Fruit fly (Drosophila melanogaster) whole organism, embryonic: ENCODE results near the gene CG13840.
A peak's percentile ranks its signal among the peaks of the same experiment; 100 is the strongest.

Experiments used
- CG11696 ChIP-seq: fragments of 200-800 bp; sonication (Bioruptor generic); IDR thresholded peaks from 2 replicates; pipeline ENCODE4 v1.3.6; 2022; ENCODE audit warnings: missing biosample characterization, missing genetic modification characterization
- CG13775 ChIP-seq: fragments of 200-800 bp; sonication (Bioruptor generic); optimal IDR thresholded peaks from 3 replicates; lab custom pipeline; 2017; ENCODE audit warnings: missing biosample characterization, mild to moderate bottlenecking, missing genetic modification characterization
- CG15073 ChIP-seq: fragments of 200-800 bp; sonication (Bioruptor generic); optimal IDR thresholded peaks from 2 replicates; lab custom pipeline; 2016; ENCODE audit warnings: missing biosample characterization, missing genetic modification characterization
- CG15269 ChIP-seq: fragments of 200-800 bp; sonication (Bioruptor generic); optimal IDR thresholded peaks from 2 replicates; lab custom pipeline; 2018; ENCODE audit warnings: missing biosample characterization, mild to moderate bottlenecking, missing genetic modification characterization, moderate library complexity
- CG17568 ChIP-seq: fragments of 200-800 bp; sonication (Bioruptor generic); optimal IDR thresholded peaks from 2 replicates; lab custom pipeline; 2018; ENCODE audit warnings: missing biosample characterization, mild to moderate bottlenecking, missing genetic modification characterization, moderate library complexity
- CG17912 ChIP-seq: fragments of 200-800 bp; sonication (Bioruptor generic); optimal IDR thresholded peaks from 2 replicates; lab custom pipeline; 2018; ENCODE audit warnings: missing biosample characterization, mild to moderate bottlenecking, missing genetic modification characterization
- CG18011 ChIP-seq: fragments of 200-800 bp; sonication (Bioruptor generic); optimal IDR thresholded peaks from 2 replicates; lab custom pipeline; 2017; ENCODE audit warnings: missing biosample characterization, missing genetic modification characterization, mild to moderate bottlenecking, moderate library complexity, missing genotype
- CG1832 ChIP-seq: fragments of 200-800 bp; sonication (Bioruptor generic); optimal IDR thresholded peaks from 2 replicates; lab custom pipeline; 2017; ENCODE audit warnings: missing biosample characterization, mild to moderate bottlenecking, missing genetic modification characterization, inconsistent platforms
- CG18476 ChIP-seq: fragments of 200-800 bp; sonication (Bioruptor generic); optimal IDR thresholded peaks from 2 replicates; lab custom pipeline; 2016; ENCODE audit warnings: missing biosample characterization, mild to moderate bottlenecking, missing genetic modification characterization
- CG18599 ChIP-seq: fragments of 200-800 bp; sonication (Bioruptor generic); optimal IDR thresholded peaks from 3 replicates; lab custom pipeline; 2017; ENCODE audit warnings: missing biosample characterization, missing genetic modification characterization, mild to moderate bottlenecking, moderate library complexity, missing genetic modification reagents
- CG3163 ChIP-seq: fragments of 200-800 bp; sonication (Bioruptor generic); optimal IDR thresholded peaks from 3 replicates; lab custom pipeline; 2016; ENCODE audit warnings: missing biosample characterization, missing genetic modification characterization
- CG4617 ChIP-seq: fragments of 200-800 bp; sonication (Bioruptor generic); optimal IDR thresholded peaks from 3 replicates; lab custom pipeline; 2016; ENCODE audit warnings: missing biosample characterization, missing genetic modification characterization, borderline replicate concordance
- CG4730 ChIP-seq: fragments of 200-800 bp; sonication (Bioruptor generic); IDR thresholded peaks from 2 replicates; pipeline ENCODE4 v1.3.6; 2022; ENCODE audit warnings: missing biosample characterization, missing genetic modification characterization
- CG9215 ChIP-seq: fragments of 200-800 bp; sonication (Bioruptor generic); IDR thresholded peaks from 2 replicates; pipeline ENCODE4 v1.3.6; 2022; ENCODE audit warnings: missing biosample characterization, missing genetic modification characterization
- CTCF ChIP-seq: fragments of 200-800 bp; sonication (Bioruptor generic); optimal IDR thresholded peaks from 2 replicates; lab custom pipeline; 2017; ENCODE audit warnings: missing biosample characterization, mild to moderate bottlenecking, missing genetic modification characterization, moderate library complexity
- Dip3 ChIP-seq: fragments of 200-800 bp; sonication (Bioruptor generic); optimal IDR thresholded peaks from 3 replicates; lab custom pipeline; 2016; ENCODE audit warnings: missing biosample characterization, missing genetic modification characterization
- Fer3 ChIP-seq: fragments of 200-800 bp; sonication (Bioruptor generic); optimal IDR thresholded peaks from 2 replicates; lab custom pipeline; 2018; ENCODE audit warnings: missing biosample characterization, mild to moderate bottlenecking, missing genetic modification characterization, moderate library complexity
- HHEX ChIP-seq: fragments of 200-800 bp; sonication (Bioruptor generic); optimal IDR thresholded peaks from 3 replicates; lab custom pipeline; 2017; ENCODE audit warnings: missing biosample characterization, mild to moderate bottlenecking, missing genetic modification characterization, missing genetic modification reagents
- HLH3B ChIP-seq: fragments of 200-800 bp; sonication (Bioruptor generic); IDR thresholded peaks from 2 replicates; pipeline ENCODE4 v1.3.6; 2022; ENCODE audit warnings: missing biosample characterization, missing genetic modification characterization
- Scr ChIP-seq: fragments of 200-800 bp; sonication (Bioruptor generic); IDR thresholded peaks from 2 replicates; pipeline ENCODE4 v1.3.6; 2022; ENCODE audit warnings: missing biosample characterization, missing genetic modification characterization; ENCODE audit not compliant: partially characterized antibody
- al ChIP-seq: fragments of 200-800 bp; sonication (Bioruptor generic); IDR thresholded peaks from 2 replicates; pipeline ENCODE4 v1.3.6; 2022; ENCODE audit warnings: missing biosample characterization, missing genetic modification characterization
- bsh ChIP-seq, 2 experiments: fragments of 200-800 bp; sonication (Bioruptor generic); optimal IDR thresholded peaks; 2 replicates each; lab custom pipeline; 2017 to 2018; ENCODE audit warnings: mild to moderate bottlenecking in 2 of 2, missing biosample characterization in 2 of 2, missing genetic modification characterization in 2 of 2, moderate library complexity in 1 of 2
- chm ChIP-seq: fragments of 200-800 bp; sonication (Bioruptor generic); IDR thresholded peaks from 2 replicates; pipeline ENCODE4 v1.3.6; 2022; ENCODE audit warnings: missing biosample characterization, missing genetic modification characterization
- da ChIP-seq: fragments of 200-800 bp; sonication (Bioruptor generic); optimal IDR thresholded peaks from 2 replicates; lab custom pipeline; 2016; ENCODE audit warnings: missing biosample characterization, missing genetic modification characterization
- dmrt11E ChIP-seq: fragments of 200-800 bp; sonication (Bioruptor generic); optimal IDR thresholded peaks from 3 replicates; lab custom pipeline; 2018; ENCODE audit warnings: missing biosample characterization, mild to moderate bottlenecking, missing genetic modification characterization, moderate library complexity
- en ChIP-seq: fragments of 200-800 bp; sonication (Bioruptor generic); optimal IDR thresholded peaks from 2 replicates; lab custom pipeline; 2016; ENCODE audit warnings: missing biosample characterization, missing genetic modification characterization
- exex ChIP-seq: fragments of 200-800 bp; sonication (Bioruptor generic); optimal IDR thresholded peaks from 4 replicates; lab custom pipeline; 2018; ENCODE audit warnings: missing biosample characterization, mild to moderate bottlenecking, missing genetic modification characterization, moderate library complexity
- eyg ChIP-seq: fragments of 200-800 bp; sonication (Bioruptor generic); optimal IDR thresholded peaks from 3 replicates; lab custom pipeline; 2016; ENCODE audit warnings: missing biosample characterization, missing genetic modification characterization
- hb ChIP-seq: fragments of 200-800 bp; sonication (Bioruptor generic); IDR thresholded peaks from 3 replicates; pipeline ENCODE4 v1.3.6; 2022; ENCODE audit warnings: missing biosample characterization, missing genetic modification characterization; ENCODE audit not compliant: partially characterized antibody
- inv ChIP-seq: fragments of 200-800 bp; sonication (Bioruptor generic); IDR thresholded peaks from 2 replicates; pipeline ENCODE4 v1.3.6; 2022; ENCODE audit warnings: missing biosample characterization, missing genetic modification characterization; ENCODE audit not compliant: partially characterized antibody
- ken ChIP-seq: fragments of 200-800 bp; sonication (Bioruptor generic); IDR thresholded peaks from 3 replicates; pipeline ENCODE4 v1.3.6; 2022; ENCODE audit warnings: missing biosample characterization, missing genetic modification characterization
- rib ChIP-seq: fragments of 200-800 bp; sonication (Bioruptor generic); IDR thresholded peaks from 2 replicates; pipeline ENCODE4 v1.3.6; 2022; ENCODE audit warnings: missing biosample characterization, missing genetic modification characterization
- ro ChIP-seq: fragments of 200-800 bp; sonication (Bioruptor generic); IDR thresholded peaks from 2 replicates; pipeline ENCODE4 v1.3.6; 2022; ENCODE audit warnings: missing biosample characterization, missing genetic modification characterization
- row ChIP-seq: fragments of 200-800 bp; sonication (Bioruptor generic); IDR thresholded peaks from 3 replicates; pipeline ENCODE4 v1.3.6; 2022; ENCODE audit warnings: missing biosample characterization, missing genetic modification characterization
- tio ChIP-seq: fragments of 200-800 bp; sonication (Bioruptor generic); optimal IDR thresholded peaks from 2 replicates; lab custom pipeline; 2017; ENCODE audit warnings: missing biosample characterization, missing genetic modification characterization, inconsistent platforms
- wdn ChIP-seq: fragments of 200-800 bp; sonication (Bioruptor generic); IDR thresholded peaks from 2 replicates; pipeline ENCODE4 v1.3.6; 2022; ENCODE audit warnings: missing biosample characterization, missing genetic modification characterization
- wor ChIP-seq: fragments of 200-800 bp; sonication (Bioruptor generic); IDR thresholded peaks from 2 replicates; pipeline ENCODE4 v1.3.6; 2022; ENCODE audit warnings: missing biosample characterization, missing genetic modification characterization
- zfh1 ChIP-seq: fragments of 200-800 bp; sonication (Bioruptor generic); IDR thresholded peaks from 3 replicates; pipeline ENCODE4 v1.3.6; 2022; ENCODE audit warnings: missing biosample characterization, missing genetic modification characterization

CG13840 gene

DNA sequence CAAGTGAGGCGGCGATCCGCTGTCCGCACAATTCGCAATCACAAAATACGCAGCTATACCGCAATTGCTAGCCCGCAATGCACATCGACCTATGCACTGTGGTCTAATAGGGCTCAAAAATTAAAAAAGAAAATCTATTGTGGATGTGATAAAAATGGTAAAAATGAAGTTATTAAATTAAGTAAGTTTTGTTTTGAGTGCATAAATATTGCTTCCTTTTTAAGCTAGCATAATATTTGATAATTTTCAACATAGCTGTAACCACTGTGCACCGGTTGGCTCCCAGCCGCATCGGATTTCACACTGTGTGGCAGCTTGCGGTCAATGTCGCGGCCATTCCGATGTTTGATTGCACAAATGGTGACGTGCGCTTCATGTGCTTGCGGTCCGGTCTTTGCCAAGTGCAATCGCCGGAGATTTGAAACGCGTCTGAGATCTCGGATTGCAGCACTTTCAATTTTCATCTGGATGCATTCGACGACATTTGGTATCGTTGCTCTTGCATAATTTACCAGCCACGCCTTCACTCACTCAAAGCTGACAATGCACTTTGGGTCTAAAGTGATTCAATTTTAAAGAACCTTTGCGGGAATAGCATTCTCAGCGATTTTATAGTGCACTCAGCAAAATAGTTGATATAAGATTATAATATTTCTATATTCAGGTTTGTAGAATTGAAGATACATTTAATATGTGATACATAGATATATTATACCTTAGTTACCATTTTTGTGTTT lies 627 bp upstream of the CG13840 start (continued):
- no peak for TF ChIP-seq CG9215
- 0 out of 2 replicates have a peak, but pooled peaks have one; percentile 20 for TF ChIP-seq CG11696 (GFP tag; lab: Robert Waterston, UW)
- TF ChIP-seq CG15073 (GFP tag; lab: Kevin White, UChicago): no peak
- TF ChIP-seq CG18476 (GFP tag; lab: Kevin White, UChicago): no peak
- TF ChIP-seq CG3163 (GFP tag; lab: Kevin White, UChicago): no peak
- TF ChIP-seq eyg: no peak
- TF ChIP-seq da: no peak
- TF ChIP-seq al (GFP tag; lab: Robert Waterston, UW): no peak
- TF ChIP-seq zfh1 (GFP tag; lab: Robert Waterston, UW): peak; percentile 66; the same call in 2 of the 3 replicates
- no peak for TF ChIP-seq ro (GFP tag; lab: Robert Waterston, UW)
- TF ChIP-seq dmrt11E (tag; lab: Kevin White, UChicago): peak; percentile 31
- TF ChIP-seq ken (GFP tag; lab: Robert Waterston, UW): 0 out of 3 replicates have a peak, but pooled peaks have one; percentile 28
- TF ChIP-seq CG17568 (GFP tag; lab: Kevin White, UChicago): no peak
- 0 out of 3 replicates have a peak, but pooled peaks have one; percentile 42 for TF ChIP-seq row
- no peak for TF ChIP-seq en (GFP tag; lab: Kevin White, UChicago)
- TF ChIP-seq exex (tag; lab: Kevin White, UChicago): no peak
- TF ChIP-seq CG4617 (GFP tag; lab: Kevin White, UChicago): no peak
- no peak for TF ChIP-seq CG4730 (GFP tag; lab: Robert Waterston, UW)
- no peak for TF ChIP-seq tio
- no peak for TF ChIP-seq hb (GFP tag; lab: Robert Waterston, UW)
- TF ChIP-seq wdn (GFP tag; lab: Robert Waterston, UW): no peak
- no peak for TF ChIP-seq HHEX (GFP tag; lab: Kevin White, UChicago)
- no peak for TF ChIP-seq wor (GFP tag; lab: Robert Waterston, UW)
- no peak for TF ChIP-seq CG15269 (tag; lab: Kevin White, UChicago)
- TF ChIP-seq, all 482 proteins: peak for 52

DNA sequence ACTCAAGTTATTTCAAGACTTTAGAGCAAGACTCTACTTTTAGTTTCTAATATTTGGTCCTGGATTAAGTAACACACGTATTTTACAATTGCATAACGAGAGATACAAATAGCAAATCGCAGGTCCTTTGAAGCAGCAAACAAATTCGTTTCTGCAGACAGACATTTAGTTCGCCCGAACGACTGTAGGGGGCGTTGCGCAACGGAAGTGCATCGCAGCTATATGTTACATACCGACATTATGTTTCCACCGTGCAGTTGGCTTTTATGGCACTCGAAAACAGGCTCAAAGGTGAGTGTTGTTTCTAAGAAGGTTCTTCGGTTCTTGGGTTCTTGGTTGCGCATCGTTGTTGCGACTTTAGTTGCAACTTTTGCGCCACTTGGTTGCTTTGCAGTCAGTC lies 5.7 kb downstream of the CG13840 start:
- TF ChIP-seq chm: no peak
- TF ChIP-seq CTCF (GFP tag; lab: Kevin White, UChicago): peak; percentile 41

DNA sequence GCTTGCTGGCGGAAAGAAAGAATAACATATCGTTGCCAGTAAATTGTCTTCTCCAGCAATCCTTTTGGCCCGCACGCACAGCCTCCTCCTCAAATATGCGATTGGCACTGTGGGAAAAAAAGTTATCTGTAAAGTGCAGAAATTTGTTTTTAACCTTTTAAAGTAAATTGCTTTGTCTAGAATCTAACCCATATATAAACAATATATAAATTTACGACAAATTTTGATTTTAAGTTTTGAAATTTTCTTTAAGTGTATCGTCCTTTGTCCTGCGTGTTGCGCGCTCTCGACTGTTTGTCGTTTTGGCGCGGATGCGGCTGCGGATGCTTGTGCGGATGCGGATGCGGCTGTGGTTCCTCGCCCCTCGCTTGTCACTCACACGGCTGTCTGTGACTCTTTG lies 8.8 kb downstream of the CG13840 start:
- no peak for TF ChIP-seq Dip3 (GFP tag; lab: Kevin White, UChicago)
- TF ChIP-seq CG13775 (GFP tag; lab: Kevin White, UChicago): peak; percentile 49
- TF ChIP-seq CG18599: peak; percentile 21
- TF ChIP-seq row: peak; percentile 19; the same call in 1 of the 3 replicates
- TF ChIP-seq rib (GFP tag; lab: Robert Waterston, UW): no peak
- TF ChIP-seq inv: no peak
- no peak for TF ChIP-seq Fer3 (tag; lab: Kevin White, UChicago)

dm6 chr3R:22803655-22804341 lies 12.2 kb downstream of the CG13840 start, which contains the start of gene CG7031:
Gene CG7031 (plus strand): TSS chr3R:22804291.
- TF ChIP-seq CG1832 (GFP tag; lab: Kevin White, UChicago): no peak
- no peak for TF ChIP-seq bsh (GFP tag; optimal IDR thresholded peaks at IDR 0.05; lab: Kevin White, UChicago)
- TF ChIP-seq Scr (GFP tag; lab: Robert Waterston, UW): no peak
- TF ChIP-seq CG17912: no peak
- no peak for TF ChIP-seq HLH3B (GFP tag; lab: Robert Waterston, UW)
- TF ChIP-seq CG18011: peak; percentile 85
